Worm (Caenorhabditis elegans) whole organism, early embryonic: ENCODE results near the gene casy-1.

ENCODE experiments used
- hmg-4 ChIP-seq: fragments of 200-800 bp; sonication (Bioruptor generic); optimal IDR thresholded peaks from 2 replicates; lab custom pipeline; 2018; ENCODE audit warnings: mild to moderate bottlenecking, missing genetic modification characterization, missing compliant biosample characterization
- scrt-1 ChIP-seq: fragments of 200-800 bp; sonication (Bioruptor generic); IDR thresholded peaks from 2 replicates; pipeline ENCODE4 v1.3.6; 2022; ENCODE audit warnings: missing genetic modification characterization, missing compliant biosample characterization

- no peak for TF ChIP-seq hmg-4 (GFP tag; lab: Kevin White, UChicago)
- no peak for TF ChIP-seq scrt-1 (GFP tag; lab: Robert Waterston, UW)
Measured at ce11 chrII:5990668-5991067, 34.2 kb upstream of the casy-1 start, which contains the start of gene ins-3.
